Fruit fly (Drosophila melanogaster): ENCODE results near the gene msi.

The msi gene

DNA sequence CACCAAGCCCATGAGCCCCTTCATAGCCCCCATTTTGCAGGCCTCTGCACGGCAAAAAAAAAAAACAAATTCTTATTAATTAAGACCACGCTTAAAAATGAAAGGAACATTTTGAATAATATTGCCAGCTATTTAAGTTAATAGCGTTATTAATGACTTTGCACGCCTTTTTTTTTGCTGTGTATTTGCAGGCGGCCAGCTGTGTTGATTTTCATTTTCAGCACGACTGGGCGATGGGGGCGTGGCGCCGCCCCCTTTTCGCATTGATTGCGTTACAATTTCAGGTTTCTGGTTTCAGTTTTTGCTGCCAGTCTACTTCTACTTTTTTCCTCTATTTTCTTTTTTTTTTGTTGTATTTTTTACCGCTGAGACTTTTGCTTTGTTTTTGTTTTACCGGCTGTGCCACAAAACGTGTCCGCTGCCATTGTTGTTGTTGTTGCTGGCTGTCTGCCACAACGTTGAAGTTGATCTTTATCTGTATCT is 16.0 kb downstream of the msi start (continued):
- TF ChIP-seq kay (GFP tag; optimal IDR thresholded peaks at IDR 0.05) (no peak), tap (tag; optimal IDR thresholded peaks at IDR 0.05) (no peak), CG7271 (tag; optimal IDR thresholded peaks at IDR 0.05) (no peak), CG8281 (tag; optimal IDR thresholded peaks at IDR 0.05) (no peak), CrebB (tag; optimal IDR thresholded peaks at IDR 0.05) (no peak), dmrt11E (tag; optimal IDR thresholded peaks at IDR 0.05) (no peak), CG16815 (GFP tag; optimal IDR thresholded peaks at IDR 0.05) (no peak), phol (tag; optimal IDR thresholded peaks at IDR 0.05) (peak; percentile 26), CG4820 (GFP tag; optimal IDR thresholded peaks at IDR 0.05) (peak; percentile 54), gt (GFP tag; IDR thresholded peaks at IDR 0.05) (no peak), CG4707 (GFP tag; optimal IDR thresholded peaks at IDR 0.05) (no peak), CG13624 (GFP tag; optimal IDR thresholded peaks at IDR 0.05) (no peak), mld (GFP tag; IDR thresholded peaks at IDR 0.05; ENCODE audit: partially characterized antibody) (no peak), CG9437 (GFP tag; optimal IDR thresholded peaks at IDR 0.05) (no peak), slou (GFP tag; optimal IDR thresholded peaks at IDR 0.05) (no peak), CG12236 (GFP tag; optimal IDR thresholded peaks at IDR 0.05) (no peak), CG10979 (tag; optimal IDR thresholded peaks at IDR 0.05) (no peak), sr (GFP tag; IDR thresholded peaks at IDR 0.05) (no peak; the same call in 1 of the 3 replicates), stwl (tag; optimal IDR thresholded peaks at IDR 0.05) (no peak), Oaz (GFP tag; IDR thresholded peaks at IDR 0.05) (no peak), dpn (GFP tag; optimal IDR thresholded peaks at IDR 0.05) (peak in 1 of 2 experiments; percentile 13), CG8765 (GFP tag; IDR thresholded peaks at IDR 0.05) (no peak), CG10366 (GFP tag; IDR thresholded peaks at IDR 0.05) (peak; percentile 56), D19B (GFP tag; optimal IDR thresholded peaks at IDR 0.05) (no peak), crc (GFP tag; optimal IDR thresholded peaks at IDR 0.05) (no peak), cato (GFP tag; optimal IDR thresholded peaks at IDR 0.05; ENCODE audit: borderline replicate concordance) (no peak), CG13123 (GFP tag; optimal IDR thresholded peaks at IDR 0.05) (no peak), slp2 (GFP tag; optimal IDR thresholded peaks at IDR 0.05) (no peak), CG9609 (GFP tag; optimal IDR thresholded peaks at IDR 0.05) (no peak), CG2889 (GFP tag; IDR thresholded peaks at IDR 0.05) (no peak), Max (GFP tag; optimal IDR thresholded peaks at IDR 0.05) (no peak), gcm2 (GFP tag; optimal IDR thresholded peaks at IDR 0.05) (no peak), caup (GFP tag; optimal IDR thresholded peaks at IDR 0.05; ENCODE audit: severe bottlenecking) (no peak), CG7745 (tag; optimal IDR thresholded peaks at IDR 0.05) (no peak), CG10209 (GFP tag; optimal IDR thresholded peaks at IDR 0.05) (no peak), Gsc (GFP tag; IDR thresholded peaks at IDR 0.05) (no peak), CG15601 (tag; optimal IDR thresholded peaks at IDR 0.05) (no peak), CG8359 (GFP tag; optimal IDR thresholded peaks at IDR 0.05; ENCODE audit: borderline replicate concordance) (no peak), CG10543 (GFP tag; optimal IDR thresholded peaks at IDR 0.05) (no peak), CG7556 (GFP tag; optimal IDR thresholded peaks at IDR 0.05) (no peak), CG30020 (tag; optimal IDR thresholded peaks at IDR 0.05) (no peak), Hsf (GFP tag; optimal IDR thresholded peaks at IDR 0.05) (no peak), CG17612 (GFP tag; IDR thresholded peaks at IDR 0.05) (peak; percentile 8; the same call in 1 of the 2 replicates), CG6854 (GFP tag; optimal IDR thresholded peaks at IDR 0.05) (no peak), dm (GFP tag; optimal IDR thresholded peaks at IDR 0.05) (no peak), CG2199 (GFP tag; IDR thresholded peaks at IDR 0.05) (no peak), B-H1 (GFP tag; IDR thresholded peaks at IDR 0.05) (no peak), Opbp (GFP tag; IDR thresholded peaks at IDR 0.05; ENCODE audit: partially characterized antibody) (no peak), CG13287 (GFP tag; IDR thresholded peaks at IDR 0.05; ENCODE audit: partially characterized antibody) (no peak), CG6689 (GFP tag; IDR thresholded peaks at IDR 0.05) (peak; percentile 39), E2f1 (GFP tag; IDR thresholded peaks at IDR 0.05) (peak; percentile 15; the same call in 1 of the 2 replicates)
